Worm (Caenorhabditis elegans) whole organism, L3 larva: ENCODE results near the gene B0034.5.

ENCODE experiments used
- aly-2 ChIP-seq: fragments of 150-350 bp; optimal IDR thresholded peaks from 2 replicates; lab custom pipeline; 2014; ENCODE audit warnings: missing biosample characterization, missing genetic modification characterization
- ama-1 ChIP-seq: fragments of 150-350 bp; optimal IDR thresholded peaks from 2 replicates; lab custom pipeline; 2018
- elt-2 ChIP-seq: sonication (generic microtip); optimal IDR thresholded peaks from 2 replicates; lab custom pipeline; 2016; ENCODE audit warnings: missing genetic modification reagents, mild to moderate bottlenecking, missing genetic modification characterization, missing compliant biosample characterization
- nfya-1 ChIP-seq: sonication (generic microtip); optimal IDR thresholded peaks from 2 replicates; lab custom pipeline; 2017; ENCODE audit warnings: missing genetic modification characterization, mild to moderate bottlenecking, missing compliant biosample characterization, antibody characterized with exemption, moderate library complexity; ENCODE audit not compliant: insufficient read depth
- nhr-11 ChIP-seq: fragments of 150-350 bp; optimal IDR thresholded peaks from 2 replicates; lab custom pipeline; 2014; ENCODE audit warnings: missing biosample characterization, missing genetic modification characterization
- nhr-23 ChIP-seq: fragments of 150-350 bp; optimal IDR thresholded peaks from 2 replicates; lab custom pipeline; 2014; ENCODE audit warnings: missing biosample characterization, missing genetic modification reagents, missing genetic modification characterization
- nhr-28 ChIP-seq: fragments of 150-350 bp; optimal IDR thresholded peaks from 2 replicates; lab custom pipeline; 2014; ENCODE audit warnings: missing biosample characterization, missing genetic modification characterization
- pqm-1 ChIP-seq: fragments of 150-350 bp; optimal IDR thresholded peaks from 2 replicates; lab custom pipeline; 2017; ENCODE audit warnings: missing biosample characterization, missing genetic modification characterization, inconsistent platforms
- tbx-2 ChIP-seq: sonication (generic microtip); optimal IDR thresholded peaks from 2 replicates; lab custom pipeline; 2016; ENCODE audit warnings: mild to moderate bottlenecking, missing genetic modification characterization, missing compliant biosample characterization
- unc-62 ChIP-seq: fragments of 150-350 bp; sonication (generic microtip); optimal IDR thresholded peaks from 4 replicates; lab custom pipeline; 2014; ENCODE audit warnings: missing biosample characterization, missing genetic modification reagents, missing genetic modification characterization

DNA sequence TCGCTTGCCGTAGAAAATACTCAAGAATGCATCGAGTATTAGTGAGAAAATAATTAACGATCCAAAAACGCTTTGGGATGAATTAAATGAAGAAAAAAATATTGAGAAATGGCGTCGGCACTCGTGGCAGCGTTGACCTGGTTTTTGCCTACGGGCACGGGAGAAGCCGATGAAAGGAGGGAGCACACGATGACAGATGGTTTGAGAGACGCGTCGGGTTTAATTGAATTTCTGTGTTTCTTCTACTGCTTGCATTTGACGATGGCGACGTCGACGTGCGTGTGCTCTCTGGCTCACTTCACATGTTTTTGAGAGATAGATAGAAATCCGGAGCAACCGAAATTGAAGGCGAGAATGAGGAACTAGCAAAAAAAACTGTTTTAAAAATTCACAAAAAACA, 24.1 kb downstream of the B0034.5 start:
- TF ChIP-seq aly-2 (tag; lab: Kevin White, UChicago): no peak
- TF ChIP-seq nhr-28: no peak
- no peak for TF ChIP-seq nhr-11
- TF ChIP-seq unc-62: no peak
- no peak for TF ChIP-seq ama-1
- TF ChIP-seq elt-2 (tag; lab: Kevin White, UChicago): no peak
- TF ChIP-seq tbx-2 (tag; lab: Kevin White, UChicago): no peak
- no peak for TF ChIP-seq pqm-1 (tag; lab: Kevin White, UChicago)
- no peak for TF ChIP-seq nhr-23 (tag; lab: Kevin White, UChicago)
- no peak for TF ChIP-seq nfya-1 (tag; lab: Kevin White, UChicago)
